Worm (Caenorhabditis elegans): ENCODE measurements around the gene srb-16.

- no peak for TF ChIP-seq ama-1 (optimal IDR thresholded peaks at IDR 0.05)
- no peak for TF ChIP-seq ztf-11 (tag; optimal IDR thresholded peaks at IDR 0.05)
- TF ChIP-seq efl-1 (optimal IDR thresholded peaks at IDR 0.05) = no peak
- TF ChIP-seq efl-1 (GFP tag; optimal IDR thresholded peaks at IDR 0.05 in 1 of 2) = no peak
- TF ChIP-seq egl-27 (tag; optimal IDR thresholded peaks at IDR 0.05) = no peak
- TF ChIP-seq fkh-4 (tag; optimal IDR thresholded peaks at IDR 0.05; ENCODE audit: borderline replicate concordance) = no peak
Observed at ce11 chrII:5115733-5116132, 35.0 kb downstream of the srb-16 start, which contains the start of gene srsy-1.

All from whole organism, L1 larva.